Fruit fly (Drosophila melanogaster) Kc167 (cell line): ENCODE measurements around the gene CG34149.

Experiments used
- Myc ChIP-seq: fragments of >200 bp; optimal IDR thresholded peaks from 2 replicates; lab custom pipeline; 2017; ENCODE audit warnings: missing external identifiers
- Sin3A ChIP-seq: fragments of >200 bp; optimal IDR thresholded peaks from 2 replicates; lab custom pipeline; 2018; ENCODE audit warnings: missing external identifiers
- h ChIP-seq: fragments of >200 bp; optimal IDR thresholded peaks from 3 replicates; lab custom pipeline; 2018; ENCODE audit warnings: missing external identifiers
- insv ChIP-seq: fragments of >200 bp; optimal IDR thresholded peaks from 3 replicates; lab custom pipeline; 2018; ENCODE audit warnings: missing external identifiers
- psq ChIP-seq: fragments of >200 bp; optimal IDR thresholded peaks from 2 replicates; lab custom pipeline; 2017; ENCODE audit warnings: missing external identifiers
- ttk ChIP-seq: sonication (Bioruptor generic); optimal IDR thresholded peaks from 2 replicates; lab custom pipeline; 2017; ENCODE audit warnings: missing external identifiers

CG34149 gene

DNA sequence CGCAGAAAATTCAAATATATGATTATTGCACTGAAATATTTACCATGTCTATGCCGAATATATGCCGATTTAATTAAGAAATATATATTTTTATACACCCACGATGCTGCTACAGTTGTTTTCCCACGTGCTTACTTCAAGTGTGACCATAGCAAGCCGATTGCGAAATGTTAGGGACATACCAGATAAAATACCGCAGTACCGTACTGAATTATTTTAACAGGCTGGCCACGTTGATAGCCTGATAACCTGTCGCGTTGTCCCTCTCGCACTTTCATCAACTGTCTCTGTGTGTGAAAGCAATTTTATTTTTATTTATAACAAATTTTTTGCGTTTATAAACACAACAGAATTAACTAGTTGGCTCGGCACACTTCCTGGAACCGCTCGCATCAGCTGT lies 41.0 kb downstream of the CG34149 start, which contains the start of the genes Nop56 and mats:
Nop56 (minus strand) TSS at position 158 of the 400 bp plus-strand sequence.
mats (plus strand) TSS at position 251 of the 400 bp plus-strand sequence.
- TF ChIP-seq h (lab: Kevin White, UChicago) = no peak
- TF ChIP-seq ttk (lab: Kevin White, UChicago) = no peak
- TF ChIP-seq psq (lab: Kevin White, UChicago) = no peak
- TF ChIP-seq Sin3A (lab: Kevin White, UChicago) = no peak
- TF ChIP-seq insv (lab: Kevin White, UChicago) = no peak
- TF ChIP-seq Myc = no peak

DNA sequence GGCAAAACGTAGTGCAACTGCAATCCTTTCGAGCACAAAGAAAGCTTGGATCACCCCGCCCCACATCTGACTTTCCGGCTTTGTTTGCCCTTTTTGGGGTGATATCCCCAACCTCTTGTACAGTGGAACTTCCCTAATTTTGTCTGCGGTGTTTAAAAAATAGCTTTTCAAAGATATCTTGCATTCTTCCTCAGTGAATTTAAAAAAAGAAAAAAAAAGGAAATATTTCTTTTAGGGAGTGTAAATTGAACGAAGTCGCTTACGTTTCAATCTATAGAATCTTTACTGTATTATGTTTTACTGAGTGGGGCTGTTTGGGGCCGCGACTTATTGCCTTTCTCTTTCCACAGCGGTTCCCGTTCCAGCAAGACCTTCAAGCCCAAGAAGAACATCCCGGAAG lies 41.7 kb downstream of the CG34149 start:
- TF ChIP-seq ttk (lab: Kevin White, UChicago) (no peak), insv (lab: Kevin White, UChicago) (no peak), h (lab: Kevin White, UChicago) (no peak), Myc (no peak), psq (lab: Kevin White, UChicago) (no peak), Sin3A (lab: Kevin White, UChicago) (no peak)

DNA sequence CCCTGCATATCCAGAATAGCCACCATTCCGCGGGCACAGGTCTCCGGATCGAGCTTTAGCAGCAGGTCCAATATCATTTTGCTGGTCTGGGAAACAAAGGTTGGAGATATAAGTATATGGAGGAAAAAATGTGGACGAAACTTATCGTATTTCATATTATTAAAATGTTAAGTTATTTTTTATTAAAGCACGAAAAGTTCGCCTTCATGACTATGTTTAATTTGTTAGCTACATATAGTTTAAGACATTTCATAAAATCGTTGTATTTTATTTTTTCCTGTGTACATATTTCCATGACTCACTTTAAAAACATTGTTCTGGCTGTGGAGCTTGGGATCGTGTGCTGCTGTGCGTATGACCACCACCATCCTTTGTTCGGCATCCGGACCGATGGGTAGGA lies 44.1 kb downstream of the CG34149 start:
- no peak for TF ChIP-seq insv (lab: Kevin White, UChicago)
- TF ChIP-seq psq (lab: Kevin White, UChicago) = no peak
- no peak for TF ChIP-seq Myc
- no peak for TF ChIP-seq h (lab: Kevin White, UChicago)
- no peak for TF ChIP-seq Sin3A (lab: Kevin White, UChicago)
- no peak for TF ChIP-seq ttk (lab: Kevin White, UChicago)

DNA sequence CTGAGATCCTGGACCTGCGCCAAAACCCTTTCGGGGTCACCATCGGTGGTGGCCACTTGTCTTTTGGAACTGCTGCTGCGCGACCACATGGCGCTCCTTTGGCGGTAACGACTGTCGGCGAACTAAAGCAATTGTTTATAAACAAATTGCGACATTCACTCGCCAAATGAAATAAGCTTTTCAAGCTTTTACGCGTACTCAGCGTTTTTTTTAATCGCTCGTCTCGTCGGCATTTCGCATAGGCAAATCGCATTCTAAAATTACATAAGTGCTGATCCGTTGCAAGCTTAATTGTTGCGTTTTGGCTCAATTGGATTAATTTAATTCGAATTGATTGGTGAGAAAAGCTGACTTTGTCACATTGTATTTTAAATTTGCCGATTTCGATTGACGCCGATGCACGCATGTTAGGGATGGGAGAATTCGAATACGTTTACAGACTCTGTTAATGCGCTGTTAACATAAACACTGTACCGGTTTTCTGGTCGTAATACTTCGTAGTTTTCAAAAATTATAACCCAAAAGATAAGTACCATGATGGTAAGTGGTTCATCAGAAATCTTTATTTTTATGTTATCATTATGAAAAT lies 44.8 kb downstream of the CG34149 start, which contains the start of gene pinta:
pinta (minus strand) TSS at position 328 of the 589 bp plus-strand sequence.
- TF ChIP-seq h (lab: Kevin White, UChicago) (no peak), psq (lab: Kevin White, UChicago) (no peak), Sin3A (lab: Kevin White, UChicago) (no peak), ttk (lab: Kevin White, UChicago) (no peak), insv (lab: Kevin White, UChicago) (no peak), Myc (no peak)
